Worm (Caenorhabditis elegans): ENCODE measurements around the gene C33H5.1.

ce11 chrIV:7774206-7774605, 34.5 kb upstream of the C33H5.1 start, which contains the start of the genes hcf-1 and swd-2.2:
- TF ChIP-seq unc-39 (tag; optimal IDR thresholded peaks at IDR 0.05): no peak
- TF ChIP-seq nhr-237 (tag; optimal IDR thresholded peaks at IDR 0.05): no peak
- no peak for TF ChIP-seq aly-2 (tag; optimal IDR thresholded peaks at IDR 0.05)
- no peak for TF ChIP-seq egl-27 (tag; optimal IDR thresholded peaks at IDR 0.05)
- no peak for TF ChIP-seq zag-1 (tag; optimal IDR thresholded peaks at IDR 0.05)
- TF ChIP-seq ama-1 (optimal IDR thresholded peaks at IDR 0.05): no peak
- TF ChIP-seq unc-62 (GFP tag; optimal IDR thresholded peaks at IDR 0.05): no peak
- TF ChIP-seq fos-1 (tag; optimal IDR thresholded peaks at IDR 0.05): no peak
- no peak for TF ChIP-seq nhr-43 (tag; optimal IDR thresholded peaks at IDR 0.05; ENCODE audit: poor library complexity, severe bottlenecking)
- no peak for TF ChIP-seq nhr-28 (tag; optimal IDR thresholded peaks at IDR 0.05)

Data from whole organism, L3 larva.